Fruit fly (Drosophila melanogaster) whole organism, embryonic: Measurements from ENCODE around the gene Doa.

Experiments used
- Awh ChIP-seq: fragments of 200-800 bp; sonication (Bioruptor generic); IDR thresholded peaks from 2 replicates; pipeline ENCODE4, ENCODE4 v1.3.6; 2022; ENCODE audit warnings: missing biosample characterization, missing genetic modification characterization
- C15 ChIP-seq: fragments of 200-800 bp; sonication (Bioruptor generic); IDR thresholded peaks from 3 replicates; pipeline ENCODE4 v1.3.6; 2022; ENCODE audit warnings: missing biosample characterization, missing genetic modification characterization
- CG12071 ChIP-seq: fragments of 200-800 bp; sonication (Bioruptor generic); optimal IDR thresholded peaks from 3 replicates; lab custom pipeline; 2018; ENCODE audit warnings: missing biosample characterization, mild to moderate bottlenecking, missing genetic modification characterization
- CG14860 ChIP-seq: fragments of 200-800 bp; sonication (Bioruptor generic); IDR thresholded peaks from 3 replicates; pipeline ENCODE4 v1.3.6; 2022; ENCODE audit warnings: missing biosample characterization, missing genetic modification characterization; ENCODE audit not compliant: partially characterized antibody
- CG16815 ChIP-seq: fragments of 200-800 bp; sonication (Bioruptor generic); optimal IDR thresholded peaks from 3 replicates; lab custom pipeline; 2017; ENCODE audit warnings: missing biosample characterization, mild to moderate bottlenecking, missing genetic modification characterization
- CG17829 ChIP-seq: fragments of 200-800 bp; optimal IDR thresholded peaks from 2 replicates; lab custom pipeline; 2019; ENCODE audit warnings: missing biosample characterization, mild to moderate bottlenecking, missing genetic modification characterization, moderate library complexity
- CG32767 ChIP-seq: fragments of 200-800 bp; sonication (Bioruptor generic); IDR thresholded peaks from 2 replicates; pipeline ENCODE4 v1.3.6; 2022; ENCODE audit warnings: missing biosample characterization, missing genetic modification characterization
- CG4360 ChIP-seq: fragments of 200-800 bp; sonication (Bioruptor generic); IDR thresholded peaks from 2 replicates; pipeline ENCODE4 v1.3.6; 2022; ENCODE audit warnings: missing biosample characterization, missing genetic modification characterization
- CG6683 ChIP-seq: fragments of 200-800 bp; sonication (Bioruptor generic); optimal IDR thresholded peaks from 2 replicates; lab custom pipeline; 2017; ENCODE audit warnings: missing biosample characterization, mild to moderate bottlenecking, missing genetic modification characterization, missing genetic modification reagents
- CG6813 ChIP-seq: fragments of 200-800 bp; sonication (Bioruptor generic); optimal IDR thresholded peaks from 2 replicates; lab custom pipeline; 2017; ENCODE audit warnings: missing biosample characterization, missing genetic modification characterization, mild to moderate bottlenecking, moderate library complexity, missing genetic modification reagents
- CG9876 ChIP-seq: fragments of 200-800 bp; sonication (Bioruptor generic); optimal IDR thresholded peaks from 2 replicates; lab custom pipeline; 2016; ENCODE audit warnings: missing biosample characterization, missing genetic modification characterization
- CkIIα-i1 ChIP-seq: fragments of 200-800 bp; sonication (Bioruptor generic); IDR thresholded peaks from 2 replicates; pipeline ENCODE4 v1.3.6; 2022; ENCODE audit warnings: missing biosample characterization, missing genetic modification characterization
- D ChIP-seq, 2 experiments: fragments of 200-800 bp in 1 of 2; fragments of >200 bp in 1 of 2; sonication (Bioruptor generic) in 1 of 2; optimal IDR thresholded peaks; 2 replicates in 1 of 2; 3 replicates in 1 of 2; lab custom pipeline; 2017; ENCODE audit warnings: mild to moderate bottlenecking in 1 of 2, missing biosample characterization in 1 of 2, missing genetic modification characterization in 1 of 2, missing genetic modification reagents in 1 of 2
- Deaf1 ChIP-seq: fragments of 200-800 bp; optimal IDR thresholded peaks from 3 replicates; lab custom pipeline; 2019; ENCODE audit warnings: missing biosample characterization, mild to moderate bottlenecking, missing genetic modification characterization, moderate library complexity
- Drgx ChIP-seq: fragments of 200-800 bp; sonication (Bioruptor generic); IDR thresholded peaks from 2 replicates; pipeline ENCODE4 v1.3.6; 2022; ENCODE audit warnings: missing biosample characterization, missing genetic modification characterization
- HmgZ ChIP-seq: fragments of 200-800 bp; sonication (Bioruptor generic); optimal IDR thresholded peaks from 2 replicates; lab custom pipeline; 2018; ENCODE audit warnings: missing biosample characterization, mild to moderate bottlenecking, missing genetic modification characterization
- Max ChIP-seq: fragments of 200-800 bp; sonication (Bioruptor generic); optimal IDR thresholded peaks from 2 replicates; lab custom pipeline; 2016; ENCODE audit warnings: missing biosample characterization, mild to moderate bottlenecking, missing genetic modification characterization
- Optix ChIP-seq: fragments of 200-800 bp; sonication (Bioruptor generic); IDR thresholded peaks from 3 replicates; pipeline ENCODE4 v1.3.6; 2022; ENCODE audit warnings: missing biosample characterization, missing genetic modification characterization
- Spps ChIP-seq: fragments of 200-800 bp; sonication (Bioruptor generic); optimal IDR thresholded peaks from 2 replicates; lab custom pipeline; 2018; ENCODE audit warnings: missing biosample characterization, mild to moderate bottlenecking, missing genetic modification characterization
- Usf ChIP-seq: fragments of 200-800 bp; sonication (Bioruptor generic); optimal IDR thresholded peaks from 2 replicates; lab custom pipeline; 2017; ENCODE audit warnings: missing genotype, missing biosample characterization, missing genetic modification characterization
- ara ChIP-seq: fragments of 200-800 bp; sonication (Bioruptor generic); IDR thresholded peaks from 2 replicates; pipeline ENCODE4 v1.3.6; 2022; ENCODE audit warnings: missing biosample characterization, missing genetic modification characterization
- cad ChIP-seq: fragments of >200 bp; optimal IDR thresholded peaks from 2 replicates; lab custom pipeline; 2017; ENCODE audit warnings: missing biosample characterization, missing genetic modification characterization
- cas ChIP-seq: fragments of 200-800 bp; sonication (Bioruptor generic); IDR thresholded peaks from 2 replicates; pipeline ENCODE4 v1.3.6; 2022; ENCODE audit warnings: missing biosample characterization, missing genetic modification characterization
- dpn ChIP-seq, 2 experiments: fragments of 200-800 bp; sonication (Bioruptor generic); optimal IDR thresholded peaks; 3 replicates each; lab custom pipeline; 2016; ENCODE audit warnings: missing biosample characterization in 2 of 2, missing genetic modification characterization in 2 of 2
- dysf ChIP-seq: fragments of 200-800 bp; sonication (Bioruptor generic); IDR thresholded peaks from 3 replicates; pipeline ENCODE4 v1.3.6; 2022; ENCODE audit warnings: missing biosample characterization, missing genetic modification characterization
- en ChIP-seq: fragments of 200-800 bp; sonication (Bioruptor generic); optimal IDR thresholded peaks from 2 replicates; lab custom pipeline; 2016; ENCODE audit warnings: missing biosample characterization, missing genetic modification characterization
- fd96Cb ChIP-seq: fragments of 200-800 bp; sonication (Bioruptor generic); optimal IDR thresholded peaks from 2 replicates; lab custom pipeline; 2018; ENCODE audit warnings: missing biosample characterization, mild to moderate bottlenecking, missing genetic modification characterization, moderate library complexity
- gcm2 ChIP-seq: fragments of 200-800 bp; sonication (Bioruptor generic); optimal IDR thresholded peaks from 2 replicates; lab custom pipeline; 2016; ENCODE audit warnings: missing biosample characterization, missing genetic modification characterization
- grn ChIP-seq: fragments of 200-800 bp; sonication (Bioruptor generic); optimal IDR thresholded peaks from 3 replicates; lab custom pipeline; 2017; ENCODE audit warnings: missing biosample characterization, missing genetic modification characterization
- gsb-n ChIP-seq: fragments of 200-800 bp; sonication (Bioruptor generic); optimal IDR thresholded peaks from 3 replicates; lab custom pipeline; 2018; ENCODE audit warnings: missing biosample characterization, mild to moderate bottlenecking, missing genetic modification characterization
- gt ChIP-seq: fragments of 200-800 bp; sonication (Bioruptor generic); IDR thresholded peaks from 2 replicates; pipeline ENCODE4 v1.3.6; 2022; ENCODE audit warnings: missing biosample characterization, missing genetic modification characterization
- insv ChIP-seq, 2 experiments: fragments of 200-800 bp; sonication (Bioruptor generic); optimal IDR thresholded peaks; 3 replicates each; lab custom pipeline; 2016 to 2018; ENCODE audit warnings: missing biosample characterization in 2 of 2, missing genetic modification characterization in 2 of 2
- inv ChIP-seq: fragments of 200-800 bp; sonication (Bioruptor generic); IDR thresholded peaks from 2 replicates; pipeline ENCODE4 v1.3.6; 2022; ENCODE audit warnings: missing biosample characterization, missing genetic modification characterization; ENCODE audit not compliant: partially characterized antibody
- maf-S ChIP-seq: fragments of 200-800 bp; sonication (Bioruptor generic); optimal IDR thresholded peaks from 2 replicates; lab custom pipeline; 2016; ENCODE audit warnings: missing biosample characterization, missing genetic modification characterization
- mirr ChIP-seq: fragments of 200-800 bp; sonication (Bioruptor generic); optimal IDR thresholded peaks from 3 replicates; lab custom pipeline; 2018; ENCODE audit warnings: missing biosample characterization, mild to moderate bottlenecking, missing genetic modification characterization
- mld ChIP-seq: fragments of 200-800 bp; sonication (Bioruptor generic); IDR thresholded peaks from 3 replicates; pipeline ENCODE4 v1.3.6; 2022; ENCODE audit warnings: missing biosample characterization, missing genetic modification characterization; ENCODE audit not compliant: partially characterized antibody
- phol ChIP-seq: fragments of 200-800 bp; sonication (Bioruptor generic); optimal IDR thresholded peaks from 3 replicates; lab custom pipeline; 2018; ENCODE audit warnings: missing biosample characterization, mild to moderate bottlenecking, missing genetic modification characterization, moderate library complexity
- repo ChIP-seq: fragments of 200-800 bp; sonication (Bioruptor generic); optimal IDR thresholded peaks from 2 replicates; lab custom pipeline; 2016; ENCODE audit warnings: missing biosample characterization, missing genetic modification characterization
- sd ChIP-seq: fragments of 200-800 bp; sonication (Bioruptor generic); optimal IDR thresholded peaks from 3 replicates; lab custom pipeline; 2018; ENCODE audit warnings: missing biosample characterization, mild to moderate bottlenecking, missing genetic modification characterization, moderate library complexity
- so ChIP-seq: fragments of 200-800 bp; sonication (Bioruptor generic); IDR thresholded peaks from 3 replicates; pipeline ENCODE4 v1.3.6; 2022; ENCODE audit warnings: missing biosample characterization, missing genetic modification characterization
- sob ChIP-seq: fragments of 200-800 bp; sonication (Bioruptor generic); IDR thresholded peaks from 2 replicates; pipeline ENCODE4 v1.3.6; 2022; ENCODE audit warnings: missing biosample characterization, missing genetic modification characterization
- sqz ChIP-seq: fragments of 200-800 bp; sonication (Bioruptor generic); optimal IDR thresholded peaks from 3 replicates; lab custom pipeline; 2018; ENCODE audit warnings: missing biosample characterization, mild to moderate bottlenecking, missing genetic modification characterization
- tin ChIP-seq: fragments of 200-800 bp; sonication (Bioruptor generic); optimal IDR thresholded peaks from 3 replicates; lab custom pipeline; 2016; ENCODE audit warnings: missing biosample characterization, missing genetic modification characterization
- toy ChIP-seq: fragments of 200-800 bp; sonication (Bioruptor generic); IDR thresholded peaks from 2 replicates; pipeline ENCODE4 v1.3.6; 2022; ENCODE audit warnings: missing biosample characterization, missing genetic modification characterization

Doa gene

dm6 chr3R:28911758-28912157, 23.9 kb downstream of the Doa start (continued):
- TF ChIP-seq maf-S (GFP tag; lab: Kevin White, UChicago) (peak; percentile 66), Spps (no peak), inv (no peak), CG17829 (tag; lab: Kevin White, UChicago) (peak; percentile 64), CG14860 (peak; percentile 58; the same call in 1 of the 3 replicates), D (optimal IDR thresholded peaks at IDR 0.05; lab: Kevin White, UChicago) (no peak), D (GFP tag; optimal IDR thresholded peaks at IDR 0.05; lab: Kevin White, UChicago) (no peak), insv (GFP tag; optimal IDR thresholded peaks at IDR 0.05; lab: Kevin White, UChicago) (no peak), CG32767 (peak; percentile 76), cad (GFP tag; lab: Kevin White, UChicago) (no peak), HmgZ (peak; percentile 8), CG16815 (peak; percentile 48), phol (tag; lab: Kevin White, UChicago) (no peak), sob (peak; percentile 79), gcm2 (peak; percentile 36), fd96Cb (peak; percentile 71), CG6683 (GFP tag; lab: Kevin White, UChicago) (no peak), cas (0 out of 2 replicates have a peak, but pooled peaks have one; percentile 19), gt (GFP tag; lab: Robert Waterston, UW) (no peak), C15 (GFP tag; lab: Robert Waterston, UW) (no peak), ara (peak; percentile 89), Drgx (GFP tag; lab: Robert Waterston, UW) (peak; percentile 84), CG12071 (peak; percentile 66), dysf (GFP tag; lab: Robert Waterston, UW) (peak; percentile 88), toy (GFP tag; lab: Robert Waterston, UW) (no peak), dpn (GFP tag; optimal IDR thresholded peaks at IDR 0.05; lab: Kevin White, UChicago) (peak; percentile 81), CG6813 (peak; percentile 35), CG9876 (GFP tag; lab: Kevin White, UChicago) (peak; percentile 59), sqz (GFP tag; lab: Kevin White, UChicago) (no peak), mld (GFP tag; lab: Robert Waterston, UW) (no peak), so (GFP tag; lab: Robert Waterston, UW) (peak; percentile 80; the same call in 2 of the 3 replicates), CG4360 (GFP tag; lab: Robert Waterston, UW) (peak; percentile 24; the same call in 1 of the 2 replicates), mirr (GFP tag; lab: Kevin White, UChicago) (no peak), Optix (GFP tag; lab: Robert Waterston, UW) (peak; percentile 78), Deaf1 (tag; lab: Kevin White, UChicago) (peak; percentile 20), repo (GFP tag; lab: Kevin White, UChicago) (peak; percentile 63), tin (GFP tag; lab: Kevin White, UChicago) (peak; percentile 71), Awh (peak; percentile 78; the same call in 1 of the 2 replicates), grn (GFP tag; lab: Kevin White, UChicago) (no peak), en (GFP tag; lab: Kevin White, UChicago) (peak; percentile 49), Max (GFP tag; lab: Kevin White, UChicago) (peak; percentile 50), Usf (peak; percentile 30), sd (peak; percentile 33), CkIIα-i1 (GFP tag; lab: Robert Waterston, UW) (no peak), gsb-n (tag; lab: Kevin White, UChicago) (no peak)
